Worm (Caenorhabditis elegans) whole organism, L4 larva: ENCODE data around the gene rps-21.
A peak's percentile ranks its signal among the peaks of the same experiment; 100 is the strongest.

Experiments
- ama-1 ChIP-seq: fragments of 150-350 bp; optimal IDR thresholded peaks from 2 replicates; lab custom pipeline; 2014; ENCODE audit warnings: inconsistent platforms, mixed read lengths
- ceh-62 ChIP-seq: sonication (generic microtip); optimal IDR thresholded peaks from 2 replicates; lab custom pipeline; 2017; ENCODE audit warnings: missing biosample characterization, missing genetic modification characterization
- ces-1 ChIP-seq: fragments of 150-350 bp; sonication (generic microtip); optimal IDR thresholded peaks from 4 replicates; lab custom pipeline; 2014; ENCODE audit warnings: missing biosample characterization, missing genetic modification reagents, missing genetic modification characterization
- dmd-8 ChIP-seq: fragments of 200-800 bp; sonication (Bioruptor generic); IDR thresholded peaks from 2 replicates; pipeline ENCODE4 v1.3.6; 2022; ENCODE audit warnings: missing genetic modification characterization, missing compliant biosample characterization
- dpl-1 ChIP-seq: fragments of 150-350 bp; optimal IDR thresholded peaks from 2 replicates; lab custom pipeline; 2014; ENCODE audit warnings: missing biosample characterization, missing genetic modification reagents, missing genetic modification characterization
- lin-15B ChIP-seq: fragments of 150-350 bp; sonication (generic microtip); optimal IDR thresholded peaks from 3 replicates; lab custom pipeline; 2014; ENCODE audit warnings: missing biosample characterization, missing genetic modification characterization
- lin-29 ChIP-seq: fragments of 200-800 bp; sonication (Bioruptor generic); IDR thresholded peaks from 2 replicates; pipeline ENCODE4 v1.3.6; 2022; ENCODE audit warnings: missing genetic modification reagents, missing genetic modification characterization, missing compliant biosample characterization
- nhr-237 ChIP-seq: sonication (generic microtip); optimal IDR thresholded peaks from 2 replicates; lab custom pipeline; 2017; ENCODE audit warnings: missing biosample characterization, missing genetic modification characterization
- nhr-76 ChIP-seq: fragments of 150-350 bp; optimal IDR thresholded peaks from 2 replicates; lab custom pipeline; 2014; ENCODE audit warnings: missing biosample characterization, missing genetic modification characterization
- nhr-77 ChIP-seq: fragments of 150-350 bp; optimal IDR thresholded peaks from 2 replicates; lab custom pipeline; 2014; ENCODE audit warnings: missing biosample characterization, missing genetic modification characterization
- unc-130 ChIP-seq: sonication (generic microtip); optimal IDR thresholded peaks from 2 replicates; lab custom pipeline; 2016; ENCODE audit warnings: missing genetic modification reagents, missing genetic modification characterization, missing compliant biosample characterization
- unc-39 ChIP-seq: sonication (generic microtip); optimal IDR thresholded peaks from 2 replicates; lab custom pipeline; 2017; ENCODE audit warnings: missing biosample characterization, missing genetic modification characterization
- unc-62 ChIP-seq, 3 experiments: fragments of 150-350 bp in 1 of 3; sonication (generic microtip); optimal IDR thresholded peaks in 2 of 3; peaks in 1 of 3; 1 replicate in 1 of 3; 2 replicates in 2 of 3; lab custom pipeline; 2014 to 2017; ENCODE audit warnings: missing biosample characterization in 3 of 3, missing genetic modification characterization in 3 of 3, missing genetic modification reagents in 3 of 3, missing genotype in 1 of 3
- zag-1 ChIP-seq: fragments of 150-350 bp; optimal IDR thresholded peaks from 2 replicates; lab custom pipeline; 2014; ENCODE audit warnings: missing biosample characterization, missing genetic modification characterization

DNA sequence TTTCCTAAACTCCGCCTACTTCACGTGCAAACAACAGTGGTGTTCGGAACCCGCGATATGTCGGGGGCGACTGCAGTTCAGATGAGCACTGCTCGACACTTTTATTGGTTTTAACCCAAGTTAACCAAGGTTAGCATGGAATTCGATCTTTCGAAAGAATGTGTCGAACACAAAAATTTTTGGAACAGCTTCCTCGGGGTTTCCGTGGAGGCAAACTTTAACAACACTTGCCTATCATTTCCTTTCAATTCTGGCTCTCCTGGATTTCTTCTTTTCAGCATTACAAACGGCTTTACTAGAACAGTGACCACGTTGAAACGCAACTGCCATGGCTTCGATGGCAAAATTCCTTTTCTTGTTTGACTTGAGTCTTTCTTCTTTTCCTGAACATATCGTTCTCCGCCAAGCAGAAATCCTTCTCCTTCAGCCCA lies 48.1 kb downstream of the rps-21 start:
- TF ChIP-seq nhr-237 (tag; lab: Kevin White, UChicago) (no peak), nhr-76 (tag; lab: Kevin White, UChicago) (no peak), unc-130 (GFP tag; lab: Kevin White, UChicago) (peak; percentile 24), unc-62 (GFP tag; optimal IDR thresholded peaks at IDR 0.05 in 1 of 2; lab: Kevin White, UChicago) (peak in 1 of 2 experiments; percentile 59), unc-62 (tag; optimal IDR thresholded peaks at IDR 0.05; lab: Kevin White, UChicago) (no peak), ces-1 (no peak), dmd-8 (GFP tag; lab: Robert Waterston, UW) (no peak), lin-15B (tag; lab: Kevin White, UChicago) (peak; percentile 28), nhr-77 (tag; lab: Kevin White, UChicago) (peak; percentile 36), lin-29 (GFP tag; lab: Robert Waterston, UW) (no peak), dpl-1 (GFP tag; lab: Kevin White, UChicago) (peak; percentile 33), unc-39 (tag; lab: Kevin White, UChicago) (no peak), ama-1 (lab: Kevin White, UChicago) (peak; percentile 98), ceh-62 (tag; lab: Kevin White, UChicago) (no peak), zag-1 (no peak)
